Fruit fly (Drosophila melanogaster) whole organism, embryonic: ENCODE results near the gene Dbx.

Source experiments
- Adf1 ChIP-seq: fragments of 200-800 bp; sonication (Bioruptor generic); IDR thresholded peaks from 2 replicates; pipeline ENCODE4 v1.3.6; 2022; ENCODE audit warnings: missing biosample characterization, missing genetic modification characterization
- Aef1 ChIP-seq: fragments of 200-800 bp; sonication (Bioruptor generic); IDR thresholded peaks from 3 replicates; pipeline ENCODE4 v1.3.6; 2022; ENCODE audit warnings: missing biosample characterization, missing genetic modification characterization
- Awh ChIP-seq: fragments of 200-800 bp; sonication (Bioruptor generic); IDR thresholded peaks from 2 replicates; pipeline ENCODE4, ENCODE4 v1.3.6; 2022; ENCODE audit warnings: missing biosample characterization, missing genetic modification characterization
- CG10321 ChIP-seq: fragments of 200-800 bp; sonication (Bioruptor generic); IDR thresholded peaks from 2 replicates; pipeline ENCODE4 v1.3.6; 2022; ENCODE audit warnings: missing biosample characterization, missing genetic modification characterization
- CG11085 ChIP-seq: fragments of 200-800 bp; sonication (Bioruptor generic); IDR thresholded peaks from 2 replicates; pipeline ENCODE4 v1.3.6; 2022; ENCODE audit warnings: missing biosample characterization, missing genetic modification characterization
- CG11695 ChIP-seq: fragments of 200-800 bp; sonication (Bioruptor generic); IDR thresholded peaks from 3 replicates; pipeline ENCODE4 v1.3.6; 2022; ENCODE audit warnings: missing biosample characterization, missing genetic modification characterization
- CG16815 ChIP-seq: fragments of 200-800 bp; sonication (Bioruptor generic); optimal IDR thresholded peaks from 3 replicates; lab custom pipeline; 2017; ENCODE audit warnings: missing biosample characterization, mild to moderate bottlenecking, missing genetic modification characterization
- CG17802 ChIP-seq: fragments of 200-800 bp; sonication (Bioruptor generic); optimal IDR thresholded peaks from 2 replicates; lab custom pipeline; 2018; ENCODE audit warnings: missing biosample characterization, mild to moderate bottlenecking, missing genetic modification characterization, moderate library complexity
- CG1792 ChIP-seq: fragments of 200-800 bp; sonication (Bioruptor generic); optimal IDR thresholded peaks from 2 replicates; lab custom pipeline; 2016; ENCODE audit warnings: missing biosample characterization, missing genetic modification characterization
- CG2875 ChIP-seq: fragments of 200-800 bp; sonication (Bioruptor generic); optimal IDR thresholded peaks from 2 replicates; lab custom pipeline; 2017; ENCODE audit warnings: missing biosample characterization, mild to moderate bottlenecking, missing genetic modification characterization, missing genetic modification reagents
- CG32767 ChIP-seq: fragments of 200-800 bp; sonication (Bioruptor generic); IDR thresholded peaks from 2 replicates; pipeline ENCODE4 v1.3.6; 2022; ENCODE audit warnings: missing biosample characterization, missing genetic modification characterization
- CG3407 ChIP-seq: fragments of 200-800 bp; sonication (Bioruptor generic); optimal IDR thresholded peaks from 2 replicates; lab custom pipeline; 2018; ENCODE audit warnings: missing biosample characterization, mild to moderate bottlenecking, missing genetic modification characterization
- CG3726 ChIP-seq: fragments of 200-800 bp; sonication (Bioruptor generic); IDR thresholded peaks from 3 replicates; pipeline ENCODE4, ENCODE4 v1.3.6; 2022; ENCODE audit warnings: missing biosample characterization, missing genetic modification characterization
- CG4328 ChIP-seq: fragments of 200-800 bp; sonication (Bioruptor generic); optimal IDR thresholded peaks from 3 replicates; lab custom pipeline; 2017; ENCODE audit warnings: missing biosample characterization, missing genetic modification reagents, missing genetic modification characterization
- CG43689 ChIP-seq: fragments of 200-800 bp; sonication (Bioruptor generic); IDR thresholded peaks from 2 replicates; pipeline ENCODE4 v1.3.6; 2022; ENCODE audit warnings: missing biosample characterization, missing genetic modification characterization
- CG4730 ChIP-seq: fragments of 200-800 bp; sonication (Bioruptor generic); IDR thresholded peaks from 2 replicates; pipeline ENCODE4 v1.3.6; 2022; ENCODE audit warnings: missing biosample characterization, missing genetic modification characterization
- CG4820 ChIP-seq: fragments of 200-800 bp; sonication (Bioruptor generic); optimal IDR thresholded peaks from 3 replicates; lab custom pipeline; 2016; ENCODE audit warnings: missing biosample characterization, missing genetic modification characterization
- CG5180 ChIP-seq: fragments of 200-800 bp; sonication (Bioruptor generic); optimal IDR thresholded peaks from 3 replicates; lab custom pipeline; 2017; ENCODE audit warnings: missing biosample characterization, missing genetic modification characterization, mild to moderate bottlenecking, moderate library complexity, missing genetic modification reagents
- CG7271 ChIP-seq: fragments of 200-800 bp; sonication (Bioruptor generic); optimal IDR thresholded peaks from 2 replicates; lab custom pipeline; 2018; ENCODE audit warnings: missing biosample characterization, mild to moderate bottlenecking, missing genetic modification characterization, moderate library complexity
- CG8089 ChIP-seq: fragments of 200-800 bp; sonication (Bioruptor generic); optimal IDR thresholded peaks from 3 replicates; lab custom pipeline; 2016; ENCODE audit warnings: missing biosample characterization, missing genetic modification characterization
- CG8290 ChIP-seq, 3 experiments: fragments of 200-800 bp; sonication (Bioruptor generic); optimal IDR thresholded peaks; 2 replicates each; lab custom pipeline; 2016 to 2019; ENCODE audit warnings: missing biosample characterization in 3 of 3, missing genetic modification characterization in 3 of 3, mild to moderate bottlenecking in 2 of 3, moderate library complexity in 1 of 3
- CG9437 ChIP-seq: fragments of 200-800 bp; sonication (Bioruptor generic); optimal IDR thresholded peaks from 2 replicates; lab custom pipeline; 2018; ENCODE audit warnings: missing biosample characterization, mild to moderate bottlenecking, missing genetic modification characterization
- CG9797 ChIP-seq: fragments of 200-800 bp; sonication (Bioruptor generic); optimal IDR thresholded peaks from 3 replicates; lab custom pipeline; 2018; ENCODE audit warnings: missing biosample characterization, mild to moderate bottlenecking, missing genetic modification characterization
- CG9932 ChIP-seq: fragments of 200-800 bp; sonication (Bioruptor generic); IDR thresholded peaks from 2 replicates; pipeline ENCODE4 v1.3.6; 2022; ENCODE audit warnings: missing biosample characterization, missing genetic modification characterization
- Camta ChIP-seq: fragments of 200-800 bp; sonication (Bioruptor generic); optimal IDR thresholded peaks from 2 replicates; lab custom pipeline; 2016; ENCODE audit warnings: missing biosample characterization, missing genetic modification characterization
- Doc2 ChIP-seq: fragments of 200-800 bp; sonication (Bioruptor generic); IDR thresholded peaks from 2 replicates; pipeline ENCODE4 v1.3.6; 2022; ENCODE audit warnings: missing biosample characterization, missing genetic modification characterization
- Ets65A ChIP-seq: fragments of 200-800 bp; sonication (Bioruptor generic); peaks from one replicate; lab custom pipeline; 2016; ENCODE audit warnings: missing biosample characterization, missing genetic modification characterization
- GATAe ChIP-seq: fragments of 200-800 bp; sonication (Bioruptor generic); conservative IDR thresholded peaks from 2 replicates; pipeline ENCODE4 v1.3.6; 2022; ENCODE audit warnings: missing biosample characterization, missing genetic modification characterization
- HLH3B ChIP-seq: fragments of 200-800 bp; sonication (Bioruptor generic); IDR thresholded peaks from 2 replicates; pipeline ENCODE4 v1.3.6; 2022; ENCODE audit warnings: missing biosample characterization, missing genetic modification characterization
- HLH54F ChIP-seq: fragments of 200-800 bp; sonication (Bioruptor generic); optimal IDR thresholded peaks from 3 replicates; lab custom pipeline; 2016; ENCODE audit warnings: missing biosample characterization, missing genetic modification characterization
- Meics ChIP-seq: fragments of 200-800 bp; sonication (Bioruptor generic); optimal IDR thresholded peaks from 2 replicates; lab custom pipeline; 2017; ENCODE audit warnings: missing biosample characterization, mild to moderate bottlenecking, missing genetic modification characterization
- Rfx ChIP-seq: fragments of 200-800 bp; sonication (Bioruptor generic); IDR thresholded peaks from 2 replicates; pipeline ENCODE4 v1.3.6; 2022; ENCODE audit warnings: missing biosample characterization, missing genetic modification characterization
- Side ChIP-seq: fragments of 200-800 bp; sonication (Bioruptor generic); optimal IDR thresholded peaks from 2 replicates; lab custom pipeline; 2016; ENCODE audit warnings: missing biosample characterization, missing genetic modification characterization
- aop ChIP-seq: fragments of 200-800 bp; sonication (Bioruptor generic); IDR thresholded peaks from 2 replicates; pipeline ENCODE4 v1.3.6; 2022; ENCODE audit warnings: missing biosample characterization, missing genetic modification characterization
- ato ChIP-seq: fragments of 200-800 bp; sonication (Bioruptor generic); IDR thresholded peaks from 2 replicates; pipeline ENCODE4 v1.3.6; 2022; ENCODE audit warnings: missing biosample characterization, missing genetic modification characterization; ENCODE audit not compliant: partially characterized antibody
- bbx ChIP-seq: fragments of 200-800 bp; sonication (Bioruptor generic); IDR thresholded peaks from 2 replicates; pipeline ENCODE4 v1.3.6; 2022; ENCODE audit warnings: missing biosample characterization, missing genetic modification characterization; ENCODE audit not compliant: partially characterized antibody
- cato ChIP-seq: fragments of 200-800 bp; sonication (Bioruptor generic); optimal IDR thresholded peaks from 2 replicates; lab custom pipeline; 2016; ENCODE audit warnings: missing biosample characterization, missing genetic modification characterization, borderline replicate concordance
- crc ChIP-seq: fragments of 200-800 bp; sonication (Bioruptor generic); optimal IDR thresholded peaks from 2 replicates; lab custom pipeline; 2016; ENCODE audit warnings: missing biosample characterization, missing genetic modification characterization
- croc ChIP-seq: fragments of 200-800 bp; sonication (Bioruptor generic); conservative IDR thresholded peaks from 3 replicates; pipeline ENCODE4 v1.3.6; 2022; ENCODE audit warnings: missing biosample characterization, missing genetic modification characterization
- crp ChIP-seq, 2 experiments: fragments of 200-800 bp; sonication (Bioruptor generic); optimal IDR thresholded peaks; 2 replicates in 1 of 2; 3 replicates in 1 of 2; lab custom pipeline; 2017; ENCODE audit warnings: missing biosample characterization in 2 of 2, missing genetic modification characterization in 2 of 2, mild to moderate bottlenecking in 1 of 2, moderate library complexity in 1 of 2
- ems ChIP-seq: fragments of 200-800 bp; sonication (Bioruptor generic); optimal IDR thresholded peaks from 3 replicates; lab custom pipeline; 2016; ENCODE audit warnings: missing biosample characterization, missing genetic modification characterization
- fu2 ChIP-seq: fragments of 200-800 bp; sonication (Bioruptor generic); optimal IDR thresholded peaks from 2 replicates; lab custom pipeline; 2016; ENCODE audit warnings: missing biosample characterization, missing genetic modification characterization
- inv ChIP-seq: fragments of 200-800 bp; sonication (Bioruptor generic); IDR thresholded peaks from 2 replicates; pipeline ENCODE4 v1.3.6; 2022; ENCODE audit warnings: missing biosample characterization, missing genetic modification characterization; ENCODE audit not compliant: partially characterized antibody
- mirr ChIP-seq: fragments of 200-800 bp; sonication (Bioruptor generic); optimal IDR thresholded peaks from 3 replicates; lab custom pipeline; 2018; ENCODE audit warnings: missing biosample characterization, mild to moderate bottlenecking, missing genetic modification characterization
- onecut ChIP-seq: fragments of 200-800 bp; sonication (Bioruptor generic); IDR thresholded peaks from 2 replicates; pipeline ENCODE4 v1.3.6; 2022; ENCODE audit warnings: missing biosample characterization, missing genetic modification characterization
- org-1 ChIP-seq: fragments of 200-800 bp; sonication (Bioruptor generic); optimal IDR thresholded peaks from 2 replicates; lab custom pipeline; 2017; ENCODE audit warnings: missing biosample characterization, missing genetic modification characterization
- peb ChIP-seq: fragments of 200-800 bp; sonication (Bioruptor generic); IDR thresholded peaks from 2 replicates; pipeline ENCODE4 v1.3.6; 2022; ENCODE audit warnings: missing biosample characterization, missing genetic modification characterization
- schlank ChIP-seq: fragments of 200-800 bp; sonication (Bioruptor generic); optimal IDR thresholded peaks from 2 replicates; lab custom pipeline; 2018; ENCODE audit warnings: missing biosample characterization, mild to moderate bottlenecking, missing genetic modification characterization
- tup ChIP-seq: fragments of 200-800 bp; sonication (Bioruptor generic); optimal IDR thresholded peaks from 2 replicates; lab custom pipeline; 2016; ENCODE audit warnings: missing biosample characterization, mild to moderate bottlenecking, missing genetic modification characterization, moderate library complexity
- tx ChIP-seq: fragments of 200-800 bp; sonication (Bioruptor generic); optimal IDR thresholded peaks from 2 replicates; lab custom pipeline; 2016; ENCODE audit warnings: missing biosample characterization, missing genetic modification characterization
- vnd ChIP-seq: fragments of 200-800 bp; sonication (Bioruptor generic); IDR thresholded peaks from 3 replicates; pipeline ENCODE4 v1.3.6; 2022; ENCODE audit warnings: missing biosample characterization, missing genetic modification characterization; ENCODE audit not compliant: partially characterized antibody

The Dbx gene

dm6 chr3L:1962964-1963363 is 41.9 kb downstream of the Dbx start, which contains the start of gene SCOT (continued):
- TF ChIP-seq HLH54F (GFP tag; lab: Kevin White, UChicago) (peak; percentile 61), ato (no peak), CG4730 (GFP tag; lab: Robert Waterston, UW) (peak; percentile 72), CG9797 (GFP tag; lab: Kevin White, UChicago) (no peak), CG3407 (GFP tag; lab: Kevin White, UChicago) (no peak), CG1792 (no peak), CG4820 (GFP tag; lab: Kevin White, UChicago) (peak; percentile 50), Doc2 (GFP tag; lab: Robert Waterston, UW) (peak; percentile 56; the same call in 1 of the 2 replicates), tup (GFP tag; lab: Kevin White, UChicago) (no peak), inv (no peak), croc (GFP tag; lab: Robert Waterston, UW) (peak; percentile 76), CG5180 (GFP tag; lab: Kevin White, UChicago) (no peak), CG9437 (peak; percentile 33), CG9932 (GFP tag; lab: Robert Waterston, UW) (peak; percentile 50; the same call in 1 of the 2 replicates), CG11085 (GFP tag; lab: Robert Waterston, UW) (no peak), CG2875 (GFP tag; lab: Kevin White, UChicago) (peak; percentile 69), CG32767 (peak; percentile 71; the same call in 1 of the 2 replicates), CG7271 (tag; lab: Kevin White, UChicago) (no peak), ems (peak; percentile 66), CG8089 (GFP tag; lab: Kevin White, UChicago) (peak; percentile 48), CG10321 (GFP tag; lab: Robert Waterston, UW) (peak; percentile 47; the same call in 1 of the 2 replicates), tx (GFP tag; lab: Kevin White, UChicago) (peak; percentile 59), CG43689 (GFP tag; lab: Robert Waterston, UW) (no peak), peb (GFP tag; lab: Robert Waterston, UW) (peak; percentile 45), cato (GFP tag; lab: Kevin White, UChicago) (peak; percentile 44), Ets65A (GFP tag; lab: Kevin White, UChicago) (peak; percentile 85), CG11695 (GFP tag; lab: Robert Waterston, UW) (peak; percentile 67; the same call in 1 of the 3 replicates), CG8290 (GFP tag; optimal IDR thresholded peaks at IDR 0.05; lab: Kevin White, UChicago) (no peak), CG8290 (tag; optimal IDR thresholded peaks at IDR 0.05; lab: Kevin White, UChicago) (no peak), schlank (tag; lab: Kevin White, UChicago) (no peak), HLH3B (GFP tag; lab: Robert Waterston, UW) (peak; percentile 80), Camta (GFP tag; lab: Kevin White, UChicago) (peak; percentile 76), CG16815 (GFP tag; lab: Kevin White, UChicago) (peak; percentile 41), bbx (GFP tag; lab: Robert Waterston, UW) (no peak), mirr (no peak), CG17802 (tag; lab: Kevin White, UChicago) (peak; percentile 51), crc (GFP tag; lab: Kevin White, UChicago) (peak; percentile 15), Adf1 (GFP tag; lab: Robert Waterston, UW) (no peak), Meics (GFP tag; lab: Kevin White, UChicago) (peak; percentile 48), Aef1 (GFP tag; lab: Robert Waterston, UW) (peak; percentile 70), fu2 (GFP tag; lab: Kevin White, UChicago) (peak; percentile 51), Rfx (peak; percentile 74), crp (GFP tag; optimal IDR thresholded peaks at IDR 0.05; lab: Kevin White, UChicago) (no peak), Side (GFP tag; lab: Kevin White, UChicago) (peak; percentile 43), CG4328 (GFP tag; lab: Kevin White, UChicago) (no peak), vnd (no peak), GATAe (GFP tag; lab: Robert Waterston, UW) (no peak), CG3726 (GFP tag; lab: Robert Waterston, UW) (0 out of 3 replicates have a peak, but pooled peaks have one; percentile 50), aop (GFP tag; lab: Robert Waterston, UW) (0 out of 2 replicates have a peak, but pooled peaks have one; percentile 15), onecut (GFP tag; lab: Robert Waterston, UW) (peak; percentile 64), org-1 (peak; percentile 41), Awh (GFP tag; lab: Robert Waterston, UW) (peak; percentile 82)
